Worm (Caenorhabditis elegans): Measurements from ENCODE around the gene F56D5.9.

Gene F56D5.9

ce11 chrIV:9451816-9452215 is 29.5 kb upstream of the F56D5.9 start:
- TF ChIP-seq pha-4 (tag; optimal IDR thresholded peaks at IDR 0.05), result no peak
- TF ChIP-seq ces-1 (GFP tag; optimal IDR thresholded peaks at IDR 0.05), result no peak
- no peak for TF ChIP-seq sem-2 (GFP tag; optimal IDR thresholded peaks at IDR 0.05)
- no peak for TF ChIP-seq lin-32 (GFP tag; optimal IDR thresholded peaks at IDR 0.05)
- TF ChIP-seq lsy-2 (tag; optimal IDR thresholded peaks at IDR 0.05), result no peak
- TF ChIP-seq bed-3 (GFP tag; optimal IDR thresholded peaks at IDR 0.05), result no peak
- no peak for TF ChIP-seq nhr-76 (tag; optimal IDR thresholded peaks at IDR 0.05)
- no peak for TF ChIP-seq nhr-28 (tag; optimal IDR thresholded peaks at IDR 0.05)

ce11 chrIV:9450375-9450774 is 28.1 kb upstream of the F56D5.9 start, which contains the start of gene cpin-1:
cpin-1 (plus strand) TSS chrIV:9450675.
- TF ChIP-seq sptf-1 (tag; optimal IDR thresholded peaks at IDR 0.05), result no peak
- TF ChIP-seq flh-1 (GFP tag; optimal IDR thresholded peaks at IDR 0.05), result no peak
- no peak for TF ChIP-seq mls-2 (tag; optimal IDR thresholded peaks at IDR 0.05)
- TF ChIP-seq unc-62 (GFP tag; optimal IDR thresholded peaks at IDR 0.05), result no peak
- no peak for TF ChIP-seq M03D4.4 (tag; optimal IDR thresholded peaks at IDR 0.05)
- TF ChIP-seq mep-1 (tag; optimal IDR thresholded peaks at IDR 0.05), result no peak
- TF ChIP-seq unc-39 (tag; optimal IDR thresholded peaks at IDR 0.05), result no peak
- no peak for TF ChIP-seq nhr-28 (tag; optimal IDR thresholded peaks at IDR 0.05)
- no peak for TF ChIP-seq lin-32 (GFP tag; optimal IDR thresholded peaks at IDR 0.05)
- TF ChIP-seq ceh-39 (tag; optimal IDR thresholded peaks at IDR 0.05), result no peak
- no peak for TF ChIP-seq lin-13 (tag; optimal IDR thresholded peaks at IDR 0.05)
- TF ChIP-seq drap-1 (GFP tag; optimal IDR thresholded peaks at IDR 0.05), result no peak
- TF ChIP-seq elt-3 (tag; optimal IDR thresholded peaks at IDR 0.05), result no peak
- no peak for TF ChIP-seq ham-2 (GFP tag; optimal IDR thresholded peaks at IDR 0.05)
- no peak for TF ChIP-seq blmp-1 (tag; optimal IDR thresholded peaks at IDR 0.05)
- no peak for TF ChIP-seq nhr-76 (tag; optimal IDR thresholded peaks at IDR 0.05)
- TF ChIP-seq snpc-4 (tag; optimal IDR thresholded peaks at IDR 0.05), result no peak
- no peak for TF ChIP-seq sem-2 (GFP tag; optimal IDR thresholded peaks at IDR 0.05)
- TF ChIP-seq tbx-8 (GFP tag; optimal IDR thresholded peaks at IDR 0.05), result no peak

ce11 chrIV:9447209-9447608 is 24.9 kb upstream of the F56D5.9 start, which contains the start of gene hsp-12.6:
hsp-12.6 (minus strand) TSS chrIV:9447228.
- TF ChIP-seq snpc-4 (tag; optimal IDR thresholded peaks at IDR 0.05) (no peak), lin-32 (GFP tag; optimal IDR thresholded peaks at IDR 0.05) (no peak), flh-1 (GFP tag; optimal IDR thresholded peaks at IDR 0.05) (no peak), nhr-12 (tag; optimal IDR thresholded peaks at IDR 0.05) (no peak), ham-2 (GFP tag; optimal IDR thresholded peaks at IDR 0.05) (no peak), mep-1 (tag; optimal IDR thresholded peaks at IDR 0.05) (no peak), hlh-1 (tag; optimal IDR thresholded peaks at IDR 0.05) (no peak), nhr-76 (tag; optimal IDR thresholded peaks at IDR 0.05) (no peak), unc-120 (tag; optimal IDR thresholded peaks at IDR 0.05; ENCODE audit: poor library complexity, severe bottlenecking) (no peak), M03D4.4 (tag; optimal IDR thresholded peaks at IDR 0.05) (no peak), drap-1 (GFP tag; optimal IDR thresholded peaks at IDR 0.05) (no peak), ceh-43 (GFP tag; optimal IDR thresholded peaks at IDR 0.05) (no peak), unc-39 (tag; optimal IDR thresholded peaks at IDR 0.05) (no peak), ces-1 (GFP tag; optimal IDR thresholded peaks at IDR 0.05) (no peak), tbx-8 (GFP tag; optimal IDR thresholded peaks at IDR 0.05) (no peak), elt-3 (tag; optimal IDR thresholded peaks at IDR 0.05) (no peak), nhr-237 (tag; optimal IDR thresholded peaks at IDR 0.05) (no peak), zip-8 (tag; optimal IDR thresholded peaks at IDR 0.05) (no peak)

- TF ChIP-seq blmp-1 (tag; optimal IDR thresholded peaks at IDR 0.05) (no peak), nhr-76 (tag; optimal IDR thresholded peaks at IDR 0.05) (no peak), sem-2 (GFP tag; optimal IDR thresholded peaks at IDR 0.05) (no peak), unc-120 (tag; optimal IDR thresholded peaks at IDR 0.05; ENCODE audit: poor library complexity, severe bottlenecking) (no peak), M03D4.4 (tag; optimal IDR thresholded peaks at IDR 0.05) (no peak), ceh-39 (tag; optimal IDR thresholded peaks at IDR 0.05) (no peak), lsy-2 (tag; optimal IDR thresholded peaks at IDR 0.05) (no peak), bed-3 (GFP tag; optimal IDR thresholded peaks at IDR 0.05) (no peak), mab-5 (tag; optimal IDR thresholded peaks at IDR 0.05) (no peak), nhr-2 (tag; optimal IDR thresholded peaks at IDR 0.05) (no peak), ceh-83 (GFP tag; optimal IDR thresholded peaks at IDR 0.05) (no peak), tbx-8 (GFP tag; optimal IDR thresholded peaks at IDR 0.05) (no peak)
These were observed 23.1 kb upstream of the F56D5.9 start, which contains the start of gene hsp-12.3 for ce11 chrIV:9445407-9445806. hsp-12.3 (minus strand) TSS chrIV:9445507.
